Worm (Caenorhabditis elegans) whole organism, L1 larva: ENCODE data around the gene ilys-5.

Experiments used
- dpl-1 ChIP-seq, 3 experiments: fragments of 150-350 bp in 2 of 3; sonication (generic microtip) in 1 of 3; optimal IDR thresholded peaks; 2 replicates each; lab custom pipeline; 2014 to 2017; ENCODE audit warnings: missing biosample characterization in 3 of 3, missing genetic modification characterization in 3 of 3, missing genetic modification reagents in 3 of 3
- lin-35 ChIP-seq, 2 experiments: fragments of 150-350 bp; optimal IDR thresholded peaks; 2 replicates each; lab custom pipeline; 2014; ENCODE audit warnings: missing biosample characterization in 2 of 2, missing genetic modification characterization in 2 of 2, missing genetic modification reagents in 2 of 2

DNA sequence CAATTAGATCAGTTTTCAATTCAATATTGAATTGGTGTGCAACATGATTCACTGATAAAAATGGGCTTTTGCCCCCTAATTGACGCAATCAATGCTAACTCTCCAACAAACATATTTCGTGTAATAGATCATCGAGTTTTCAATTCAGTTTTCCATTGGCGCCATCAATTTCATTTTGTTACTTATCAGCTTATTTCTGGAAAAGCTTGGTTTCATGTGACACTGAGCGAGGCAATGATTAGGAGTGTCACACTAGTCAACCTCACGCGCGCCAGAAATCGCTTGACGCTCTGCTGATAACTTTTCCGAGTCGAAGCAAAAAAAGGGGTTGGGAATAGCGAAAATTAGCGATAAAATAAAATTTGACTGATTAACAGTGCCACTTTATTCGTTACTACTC, 18.1 kb downstream of the ilys-5 start, which contains the start of gene ets-4:
- TF ChIP-seq lin-35 (GFP tag; optimal IDR thresholded peaks at IDR 0.05; lab: Kevin White, UChicago), result peak in 1 of 2 experiments; percentile 29
- no peak for TF ChIP-seq dpl-1 (GFP tag; optimal IDR thresholded peaks at IDR 0.05; lab: Kevin White, UChicago)
